Fruit fly (Drosophila melanogaster): Measurements from ENCODE around the gene dsx-c73A.

- TF ChIP-seq usp (GFP tag; optimal IDR thresholded peaks at IDR 0.05) (no peak), pan (optimal IDR thresholded peaks at IDR 0.05) (no peak), Dll (optimal IDR thresholded peaks at IDR 0.05) (no peak), psq (optimal IDR thresholded peaks at IDR 0.05) (no peak), EcR (GFP tag; optimal IDR thresholded peaks at IDR 0.05) (no peak), CG8478 (optimal IDR thresholded peaks at IDR 0.05) (no peak)
Measured at dm6 chr3L:16483524-16484370, 32.0 kb upstream of the dsx-c73A start, which contains the start of gene aos.

Data from whole organism.